Fruit fly (Drosophila melanogaster): ENCODE data around the gene CG32091.
A peak's percentile ranks its signal among the peaks of the same experiment; 100 is the strongest.

CG32091 gene

DNA sequence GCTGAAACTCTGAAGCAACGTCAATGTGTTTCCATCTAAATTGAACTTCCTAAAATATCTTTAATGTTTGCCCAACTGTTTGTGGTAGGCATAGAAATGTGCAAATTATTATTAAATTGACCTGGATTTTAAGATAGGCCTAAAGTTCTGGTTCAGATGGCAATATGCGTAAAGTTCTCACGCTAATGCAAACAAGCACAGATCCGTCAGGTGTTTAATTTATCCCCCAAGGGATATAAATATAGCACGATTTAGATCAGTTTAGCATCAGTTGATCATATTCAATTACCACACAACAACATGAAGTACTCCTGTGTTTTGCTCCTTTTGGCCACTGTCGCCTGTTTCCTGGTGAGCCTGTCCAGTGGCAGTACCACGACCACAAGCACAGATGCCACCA, 41.8 kb upstream of the CG32091 start, which contains the start of gene CG7377:
TSS of gene CG7377 (plus strand) at position 301 of the 400 bp plus-strand sequence.
- TF ChIP-seq Ets65A (GFP tag) = peak; percentile 15
- 0 out of 2 replicates have a peak, but pooled peaks have one; percentile 9 for TF ChIP-seq klu (GFP tag; IDR thresholded peaks at IDR 0.05)

DNA sequence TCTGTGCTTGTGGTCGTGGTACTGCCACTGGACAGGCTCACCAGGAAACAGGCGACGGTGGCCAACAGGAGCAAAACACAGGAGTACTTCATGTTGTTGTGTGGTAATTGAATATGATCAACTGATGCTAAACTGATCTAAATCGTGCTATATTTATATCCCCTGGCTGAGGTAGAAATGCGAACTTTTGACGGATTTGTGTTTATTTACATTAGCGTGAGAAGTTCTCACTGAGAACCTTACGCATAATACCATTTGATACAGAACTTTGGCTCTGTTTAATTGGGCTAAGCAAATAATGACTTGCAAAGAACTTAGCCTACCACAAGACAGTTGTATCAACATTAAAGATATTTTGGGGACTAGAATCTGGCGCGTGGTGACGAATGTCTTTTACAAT, 40.1 kb upstream of the CG32091 start, which contains the start of gene CG33268:
TSS of gene CG33268 (minus strand) at position 101 of the 400 bp plus-strand sequence.
- TF ChIP-seq Dfd (GFP tag; optimal IDR thresholded peaks at IDR 0.05) = no peak
- TF ChIP-seq Hr78 (GFP tag; optimal IDR thresholded peaks at IDR 0.05) = no peak
- no peak for TF ChIP-seq gce (GFP tag; IDR thresholded peaks at IDR 0.05)
- no peak for TF ChIP-seq CG4404 (GFP tag; IDR thresholded peaks at IDR 0.05)
- TF ChIP-seq CG2889 (GFP tag; IDR thresholded peaks at IDR 0.05) = no peak
- no peak for TF ChIP-seq sob (GFP tag; IDR thresholded peaks at IDR 0.05)
- TF ChIP-seq CG14441 (GFP tag; IDR thresholded peaks at IDR 0.05) = no peak
- TF ChIP-seq Hey (tag; optimal IDR thresholded peaks at IDR 0.05) = no peak
- no peak for TF ChIP-seq Drgx (GFP tag; IDR thresholded peaks at IDR 0.05)

- TF ChIP-seq CG10565 (GFP tag; optimal IDR thresholded peaks at IDR 0.05) = no peak
- no peak for TF ChIP-seq CG4328 (GFP tag; optimal IDR thresholded peaks at IDR 0.05)
- no peak for TF ChIP-seq Dfd (GFP tag; optimal IDR thresholded peaks at IDR 0.05)
- TF ChIP-seq twi (tag; optimal IDR thresholded peaks at IDR 0.05) = no peak
- no peak for TF ChIP-seq sd (tag; optimal IDR thresholded peaks at IDR 0.05)
- TF ChIP-seq Trl (optimal IDR thresholded peaks at IDR 0.05) = peak; percentile 15 to 22
- TF ChIP-seq Trl (GFP tag; optimal IDR thresholded peaks at IDR 0.05) = no peak
- TF ChIP-seq CG12104 (GFP tag; optimal IDR thresholded peaks at IDR 0.05) = no peak
- TF ChIP-seq CG34376 (GFP tag; optimal IDR thresholded peaks at IDR 0.05) = no peak
Measured at dm6 chr3L:11591803-11592202, 39.4 kb upstream of the CG32091 start.

DNA sequence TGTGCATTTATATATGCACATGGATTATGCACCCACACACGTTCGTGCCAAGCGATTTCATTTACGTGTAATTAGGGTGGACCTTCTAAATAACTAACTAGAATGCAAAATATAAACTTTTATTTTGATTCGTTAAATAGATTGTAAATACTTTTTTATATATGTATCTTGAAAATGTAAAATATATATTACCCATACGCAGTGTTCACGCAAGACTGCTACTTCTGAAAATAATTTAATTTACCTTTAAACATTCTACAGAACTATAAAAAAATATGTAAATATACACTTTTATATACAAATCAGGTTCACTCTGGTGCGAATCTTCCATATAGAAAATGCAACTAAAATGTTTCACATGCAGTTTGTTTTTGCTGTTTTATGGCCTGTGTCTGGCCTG, 37.4 kb upstream of the CG32091 start:
- no peak for TF ChIP-seq CG11456 (GFP tag; IDR thresholded peaks at IDR 0.05)
- no peak for TF ChIP-seq nau (GFP tag; optimal IDR thresholded peaks at IDR 0.05)
- TF ChIP-seq zfh1 (GFP tag; IDR thresholded peaks at IDR 0.05) = no peak
- no peak for TF ChIP-seq CG11085 (GFP tag; IDR thresholded peaks at IDR 0.05)
- no peak for TF ChIP-seq Bdp1 (GFP tag; optimal IDR thresholded peaks at IDR 0.05)
- no peak for TF ChIP-seq shn (GFP tag; optimal IDR thresholded peaks at IDR 0.05)

DNA sequence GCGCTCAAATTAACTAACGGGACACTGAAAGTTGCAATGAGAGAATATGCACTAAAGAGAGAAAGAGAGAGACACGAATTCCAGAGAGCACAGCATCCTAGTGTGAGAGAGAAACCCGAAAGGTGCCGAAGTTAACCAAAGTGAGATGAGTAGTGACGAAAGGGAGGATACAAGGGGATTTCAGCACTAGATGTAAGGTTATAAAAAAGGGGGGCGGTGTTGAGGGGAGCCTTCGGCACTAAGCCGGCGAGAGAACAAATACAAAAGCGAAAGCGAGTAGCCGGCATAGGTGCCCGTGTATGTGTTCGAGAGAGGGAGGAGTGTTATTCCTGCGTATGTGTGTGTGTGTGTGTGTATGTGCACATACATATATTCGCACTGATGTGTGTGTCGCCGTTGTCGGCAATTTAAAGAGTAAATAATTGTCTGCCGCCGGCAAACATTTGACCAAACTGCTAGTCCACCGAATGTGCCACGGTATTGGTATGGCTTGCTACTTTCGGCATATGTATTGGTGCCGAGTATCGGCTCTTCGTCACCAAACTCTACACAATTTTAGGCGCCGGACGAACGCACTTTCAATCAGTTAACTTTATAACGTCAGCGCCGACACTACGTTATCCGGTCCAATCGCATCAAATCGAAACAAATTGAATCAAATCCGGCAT, 34.5 kb upstream of the CG32091 start, which contains the start of gene CG7368:
TSS of gene CG7368 (plus strand) at position 618 of the 668 bp plus-strand sequence.
- peak; percentile 58; the same call in 1 of the 4 replicates for TF ChIP-seq chinmo (GFP tag; IDR thresholded peaks at IDR 0.05; ENCODE audit: partially characterized antibody)
- peak; percentile 36 to 71 for TF ChIP-seq Trl (optimal IDR thresholded peaks at IDR 0.05)
- TF ChIP-seq Trl (GFP tag; optimal IDR thresholded peaks at IDR 0.05) = no peak
- peak; percentile 79 for TF ChIP-seq Meics (GFP tag; optimal IDR thresholded peaks at IDR 0.05)
- no peak for TF ChIP-seq trh (GFP tag; optimal IDR thresholded peaks at IDR 0.05)
- TF ChIP-seq CG3163 (GFP tag; optimal IDR thresholded peaks at IDR 0.05) = peak; percentile 19
- no peak for TF ChIP-seq Ada2b (GFP tag; IDR thresholded peaks at IDR 0.05)
- peak; percentile 41; the same call in 1 of the 3 replicates for TF ChIP-seq CG34422 (GFP tag; IDR thresholded peaks at IDR 0.05)
- TF ChIP-seq Ets65A (GFP tag) = peak; percentile 43
- no peak for TF ChIP-seq gce (GFP tag; IDR thresholded peaks at IDR 0.05)
- peak; percentile 34; the same call in 1 of the 3 replicates for TF ChIP-seq hb (GFP tag; IDR thresholded peaks at IDR 0.05; ENCODE audit: partially characterized antibody)
- TF ChIP-seq seq (GFP tag; IDR thresholded peaks at IDR 0.05) = no peak
- TF ChIP-seq disco-r (GFP tag; optimal IDR thresholded peaks at IDR 0.05) = no peak
- no peak for TF ChIP-seq gsb-n (tag; optimal IDR thresholded peaks at IDR 0.05)
- no peak for TF ChIP-seq CG18011 (GFP tag; optimal IDR thresholded peaks at IDR 0.05)
- TF ChIP-seq abd-A (tag; optimal IDR thresholded peaks at IDR 0.05) = peak; percentile 47
- TF ChIP-seq CG5245 (GFP tag; optimal IDR thresholded peaks at IDR 0.05) = no peak
- TF ChIP-seq ash1 (GFP tag; optimal IDR thresholded peaks at IDR 0.05) = no peak
- no peak for TF ChIP-seq CG9727 (GFP tag; optimal IDR thresholded peaks at IDR 0.05)
- TF ChIP-seq CG11398 (GFP tag; optimal IDR thresholded peaks at IDR 0.05) = no peak
- TF ChIP-seq CG9215 (GFP tag; IDR thresholded peaks at IDR 0.05) = no peak
- no peak for TF ChIP-seq CG9932 (GFP tag; IDR thresholded peaks at IDR 0.05)
- TF ChIP-seq Chrac-16 (GFP tag; optimal IDR thresholded peaks at IDR 0.05) = no peak
- no peak for TF ChIP-seq kah (GFP tag; optimal IDR thresholded peaks at IDR 0.05)
